Fruit fly (Drosophila melanogaster): Measurements from ENCODE around the gene CG13857.

The CG13857 gene

DNA sequence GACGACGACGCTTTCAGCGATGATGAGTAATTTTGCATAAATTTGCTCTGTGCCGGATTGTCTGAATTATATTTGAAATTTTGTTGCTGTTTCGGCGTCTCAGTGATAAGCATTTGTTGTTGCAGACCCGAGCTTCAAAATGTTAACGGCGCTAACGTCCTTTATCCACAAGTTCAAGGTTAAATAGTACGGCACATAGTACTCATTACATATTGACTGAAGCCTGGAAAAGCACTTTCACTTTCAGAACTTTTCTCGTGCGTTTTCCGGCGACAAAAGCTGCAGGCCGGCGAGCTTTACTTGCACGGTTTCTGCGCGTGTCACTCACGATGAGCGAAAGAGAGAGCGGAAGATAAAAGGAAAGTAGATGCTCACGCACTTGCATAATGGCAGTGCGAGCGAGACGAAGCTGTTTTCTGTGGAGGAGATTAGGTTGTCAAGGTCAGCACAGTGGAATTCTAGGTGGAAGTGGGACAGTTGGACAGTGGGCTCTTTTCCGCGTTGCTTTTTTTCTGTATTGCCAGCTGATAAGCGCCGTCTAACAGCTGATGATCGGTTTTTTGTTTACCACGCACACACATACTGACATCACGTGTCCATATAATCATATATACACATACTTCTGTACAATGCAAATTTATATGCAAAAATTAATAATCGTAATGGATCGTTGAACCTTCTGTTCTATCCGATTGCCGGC lies 25.7 kb downstream of the CG13857 start (continued):
- no peak for TF ChIP-seq CG12744 (GFP tag; optimal IDR thresholded peaks at IDR 0.05)
- no peak for TF ChIP-seq Meics (GFP tag; optimal IDR thresholded peaks at IDR 0.05)
- TF ChIP-seq grn (GFP tag; optimal IDR thresholded peaks at IDR 0.05), result peak; percentile 42
- no peak for TF ChIP-seq Hr39 (optimal IDR thresholded peaks at IDR 0.05)
- no peak for TF ChIP-seq CG3163 (GFP tag; optimal IDR thresholded peaks at IDR 0.05)
- TF ChIP-seq CG15601 (tag; optimal IDR thresholded peaks at IDR 0.05), result no peak
- no peak for TF ChIP-seq CG7928 (GFP tag; optimal IDR thresholded peaks at IDR 0.05)
- no peak for TF ChIP-seq CG8924 (tag; optimal IDR thresholded peaks at IDR 0.05)
- TF ChIP-seq BtbVII (GFP tag; optimal IDR thresholded peaks at IDR 0.05), result no peak
- TF ChIP-seq tna (GFP tag; IDR thresholded peaks at IDR 0.05; ENCODE audit: partially characterized antibody), result peak; percentile 65; the same call in 1 of the 2 replicates
- no peak for TF ChIP-seq klu (GFP tag; IDR thresholded peaks at IDR 0.05)

DNA sequence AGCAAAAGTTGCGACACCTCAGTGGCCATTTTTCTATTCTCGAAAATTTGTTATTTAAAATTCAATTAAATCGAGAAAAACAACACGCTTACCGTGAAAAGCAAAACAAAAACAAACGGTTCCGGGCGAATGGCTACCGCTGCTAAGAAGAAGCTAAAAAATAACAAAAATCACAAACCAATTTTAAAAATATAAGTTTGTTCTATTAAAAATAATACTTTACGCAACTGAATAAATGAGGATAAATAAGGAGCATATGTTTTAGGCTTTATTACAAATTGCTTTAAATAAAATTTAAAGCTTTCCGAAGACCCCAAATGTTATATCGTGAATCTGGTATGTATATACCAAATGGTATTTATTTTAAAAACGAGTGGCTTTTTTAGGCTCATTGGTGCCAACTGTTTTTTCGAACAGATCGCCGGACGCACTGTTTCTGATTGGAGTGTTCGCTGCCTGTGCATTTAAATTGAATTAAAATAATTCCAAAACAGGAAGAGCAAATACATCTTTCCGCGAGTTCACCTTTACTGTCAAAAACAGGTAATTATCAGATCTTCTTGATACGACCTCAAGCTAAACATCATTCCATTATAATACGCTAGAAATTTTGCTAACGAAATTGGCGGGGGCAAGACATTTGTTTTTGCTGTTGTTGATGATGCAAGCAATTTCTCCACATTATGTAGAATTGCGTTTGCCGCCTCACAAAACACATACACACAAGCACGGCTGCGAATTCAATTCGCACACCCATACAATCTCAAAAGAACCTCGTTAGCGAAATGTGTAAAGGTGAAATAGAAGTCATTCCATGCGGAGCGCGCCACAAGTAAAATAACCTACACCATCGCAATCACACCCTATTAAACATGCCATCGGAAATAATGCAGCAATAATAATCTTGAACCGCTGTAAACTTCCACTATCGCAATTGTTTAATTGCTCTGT lies 26.5 kb downstream of the CG13857 start, which contains the start of the genes Polr3F and PyK:
Gene Polr3F, minus strand, starts transcription at position 248 of the 951 bp plus-strand sequence.
Gene PyK, plus strand, starts transcription at position 411 of the 951 bp plus-strand sequence.
- TF ChIP-seq CG30403 (GFP tag; optimal IDR thresholded peaks at IDR 0.05) (peak; percentile 29), wdn (GFP tag; IDR thresholded peaks at IDR 0.05) (no peak), row (GFP tag; IDR thresholded peaks at IDR 0.05) (peak; percentile 74), CG16863 (GFP tag; optimal IDR thresholded peaks at IDR 0.05) (peak; percentile 3), CG4854 (GFP tag; optimal IDR thresholded peaks at IDR 0.05) (peak; percentile 27), eyg (GFP tag; optimal IDR thresholded peaks at IDR 0.05) (no peak), CG11504 (tag; optimal IDR thresholded peaks at IDR 0.05) (peak; percentile 49), Drgx (GFP tag; IDR thresholded peaks at IDR 0.05) (peak; percentile 14; the same call in 1 of the 2 replicates), nom (GFP tag; optimal IDR thresholded peaks at IDR 0.05) (no peak), Max (GFP tag; optimal IDR thresholded peaks at IDR 0.05) (peak; percentile 33), CG6791 (GFP tag; IDR thresholded peaks at IDR 0.05; ENCODE audit: partially characterized antibody) (no peak), Meics (GFP tag; optimal IDR thresholded peaks at IDR 0.05) (peak; percentile 44), lab (GFP tag; optimal IDR thresholded peaks at IDR 0.05) (peak; percentile 43), slbo (GFP tag; IDR thresholded peaks at IDR 0.05) (0 out of 2 replicates have a peak, but pooled peaks have one; percentile 17), shn (GFP tag; optimal IDR thresholded peaks at IDR 0.05) (no peak), CG13296 (GFP tag; optimal IDR thresholded peaks at IDR 0.05) (peak; percentile 4), onecut (GFP tag; IDR thresholded peaks at IDR 0.05) (no peak), CG9609 (GFP tag; optimal IDR thresholded peaks at IDR 0.05) (no peak), CG9727 (GFP tag; optimal IDR thresholded peaks at IDR 0.05) (peak; percentile 41), vvl (GFP tag; IDR thresholded peaks at IDR 0.05) (peak; percentile 25; the same call in 1 of the 2 replicates), Pdp1 (GFP tag; optimal IDR thresholded peaks at IDR 0.05) (peak in 1 of 2 experiments; percentile 79), sna (GFP tag; IDR thresholded peaks at IDR 0.05; ENCODE audit: partially characterized antibody) (0 out of 2 replicates have a peak, but pooled peaks have one; percentile 17), sug (tag; optimal IDR thresholded peaks at IDR 0.05) (peak; percentile 44), Sox102F (GFP tag; optimal IDR thresholded peaks at IDR 0.05) (peak; percentile 30), dpn (GFP tag; optimal IDR thresholded peaks at IDR 0.05) (peak in 1 of 2 experiments; percentile 23), CG10147 (GFP tag; optimal IDR thresholded peaks at IDR 0.05) (peak; percentile 14), Fer3 (tag; optimal IDR thresholded peaks at IDR 0.05) (peak; percentile 40), p53 (GFP tag; optimal IDR thresholded peaks at IDR 0.05) (no peak), Sry-β (GFP tag; optimal IDR thresholded peaks at IDR 0.05) (no peak), CG7745 (tag; optimal IDR thresholded peaks at IDR 0.05) (no peak), Stat92E (GFP tag; optimal IDR thresholded peaks at IDR 0.05) (peak in 1 of 3 experiments; percentile 51), Nf-YC (tag; optimal IDR thresholded peaks at IDR 0.05) (peak; percentile 50), CG15601 (tag; optimal IDR thresholded peaks at IDR 0.05) (peak; percentile 40), tup (GFP tag; optimal IDR thresholded peaks at IDR 0.05) (no peak), disco-r (GFP tag; optimal IDR thresholded peaks at IDR 0.05) (no peak), lilli (GFP tag; optimal IDR thresholded peaks at IDR 0.05) (peak; percentile 56)
